Worm (Caenorhabditis elegans) whole organism, L4/young adult: ENCODE measurements around the gene fbxb-76.

Source experiments
- dao-5 ChIP-seq: sonication (generic microtip); optimal IDR thresholded peaks from 2 replicates; lab custom pipeline; 2016; ENCODE audit warnings: missing genotype, missing genetic modification characterization, moderate library complexity, missing compliant biosample characterization
- him-1 ChIP-seq: sonication (generic microtip); optimal IDR thresholded peaks from 2 replicates; lab custom pipeline; 2016; ENCODE audit warnings: missing genotype, missing genetic modification reagents, missing genetic modification characterization, missing compliant biosample characterization

- TF ChIP-seq dao-5 = no peak
- no peak for TF ChIP-seq him-1
These were observed 46.3 kb upstream of the fbxb-76 start, which contains the start of gene kin-4 for ce11 chrIV:11425442-11425841.
